Fruit fly (Drosophila melanogaster): ENCODE measurements around the gene RpS10b.

RpS10b gene

DNA sequence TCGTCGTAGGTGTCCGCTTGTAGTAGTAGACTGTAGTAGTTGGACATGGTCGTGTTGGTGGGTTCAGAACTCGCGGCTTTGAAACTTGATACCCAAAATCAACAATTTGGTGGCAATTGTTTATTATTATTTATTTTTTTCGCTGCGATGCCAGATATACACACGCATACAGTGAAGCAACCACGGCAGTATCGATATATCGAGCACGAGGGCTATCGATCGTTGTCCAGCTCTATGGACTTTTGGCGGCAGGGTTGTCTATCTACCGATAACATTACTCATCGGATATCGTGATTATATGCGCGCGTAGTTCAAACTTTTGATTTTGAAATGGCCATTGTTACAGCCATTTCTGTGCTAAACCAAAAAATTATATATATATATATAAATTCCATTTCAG is 3.8 kb downstream of the RpS10b start, which contains the start of gene CG14220 (continued):
- no peak for TF ChIP-seq CG2202 (tag; optimal IDR thresholded peaks at IDR 0.05)
- TF ChIP-seq ro (GFP tag; IDR thresholded peaks at IDR 0.05), result no peak
- TF ChIP-seq CG30431 (GFP tag; optimal IDR thresholded peaks at IDR 0.05), result no peak
- TF ChIP-seq chm (GFP tag; IDR thresholded peaks at IDR 0.05), result no peak
- 0 out of 3 replicates have a peak, but pooled peaks have one; percentile 16 for TF ChIP-seq zfh1 (GFP tag; IDR thresholded peaks at IDR 0.05)
- peak; percentile 39 for TF ChIP-seq CG9797 (GFP tag; optimal IDR thresholded peaks at IDR 0.05)
- TF ChIP-seq sob (GFP tag; IDR thresholded peaks at IDR 0.05), result 0 out of 2 replicates have a peak, but pooled peaks have one; percentile 5
- TF ChIP-seq Rfx (GFP tag; IDR thresholded peaks at IDR 0.05), result peak; percentile 7; the same call in 1 of the 2 replicates
- no peak for TF ChIP-seq CG18619 (GFP tag; optimal IDR thresholded peaks at IDR 0.05)
- no peak for TF ChIP-seq Drgx (GFP tag; IDR thresholded peaks at IDR 0.05)
- TF ChIP-seq CG3995 (GFP tag; optimal IDR thresholded peaks at IDR 0.05), result peak; percentile 22
- no peak for TF ChIP-seq Nf-YB (GFP tag; optimal IDR thresholded peaks at IDR 0.05)
- no peak for TF ChIP-seq CG14965 (GFP tag; optimal IDR thresholded peaks at IDR 0.05; ENCODE audit: borderline replicate concordance)
- TF ChIP-seq CoRest (tag; optimal IDR thresholded peaks at IDR 0.05), result peak; percentile 17
- TF ChIP-seq esg (GFP tag; conservative IDR thresholded peaks at IDR 0.05), result no peak
- TF ChIP-seq CG4617 (GFP tag; optimal IDR thresholded peaks at IDR 0.05; ENCODE audit: borderline replicate concordance), result peak; percentile 43
- no peak for TF ChIP-seq pb (GFP tag; optimal IDR thresholded peaks at IDR 0.05)
- TF ChIP-seq caup (GFP tag; optimal IDR thresholded peaks at IDR 0.05; ENCODE audit: severe bottlenecking), result no peak
- TF ChIP-seq pnt (GFP tag; optimal IDR thresholded peaks at IDR 0.05), result no peak
- TF ChIP-seq CG1233 (GFP tag; optimal IDR thresholded peaks at IDR 0.05), result no peak
- no peak for TF ChIP-seq Lim3 (GFP tag; IDR thresholded peaks at IDR 0.05)
- TF ChIP-seq Dll (GFP tag; IDR thresholded peaks at IDR 0.05; ENCODE audit: partially characterized antibody), result peak; percentile 87
- TF ChIP-seq gfzf (GFP tag; optimal IDR thresholded peaks at IDR 0.05), result peak; percentile 0
- TF ChIP-seq CG1024 (GFP tag; IDR thresholded peaks at IDR 0.05), result no peak
- no peak for TF ChIP-seq Hr51 (GFP tag; optimal IDR thresholded peaks at IDR 0.05)
- TF ChIP-seq pum (GFP tag; optimal IDR thresholded peaks at IDR 0.05), result no peak
- no peak for TF ChIP-seq gcm (GFP tag; optimal IDR thresholded peaks at IDR 0.05)
- TF ChIP-seq ab (GFP tag; optimal IDR thresholded peaks at IDR 0.05), result no peak
- TF ChIP-seq Ets97D (GFP tag; optimal IDR thresholded peaks at IDR 0.05), result peak; percentile 90
- TF ChIP-seq slou (GFP tag; optimal IDR thresholded peaks at IDR 0.05), result no peak
- peak; percentile 6 for TF ChIP-seq exex (tag; optimal IDR thresholded peaks at IDR 0.05)
- TF ChIP-seq Gsc (GFP tag; IDR thresholded peaks at IDR 0.05), result no peak
- no peak for TF ChIP-seq wor (GFP tag; IDR thresholded peaks at IDR 0.05)
- peak; percentile 16 for TF ChIP-seq Nf-YC (tag; optimal IDR thresholded peaks at IDR 0.05)
- TF ChIP-seq CG4328 (GFP tag; optimal IDR thresholded peaks at IDR 0.05), result no peak
- no peak for TF ChIP-seq CG17359 (tag; optimal IDR thresholded peaks at IDR 0.05)
- TF ChIP-seq CG12236 (GFP tag; optimal IDR thresholded peaks at IDR 0.05), result no peak
- TF ChIP-seq row (GFP tag; IDR thresholded peaks at IDR 0.05), result peak; percentile 39; the same call in 1 of the 3 replicates
- no peak for TF ChIP-seq al (GFP tag; IDR thresholded peaks at IDR 0.05)
- TF ChIP-seq croc (GFP tag; conservative IDR thresholded peaks at IDR 0.05), result no peak
- no peak for TF ChIP-seq CG17802 (tag; optimal IDR thresholded peaks at IDR 0.05)
- TF ChIP-seq Doc3 (GFP tag; IDR thresholded peaks at IDR 0.05; ENCODE audit: partially characterized antibody), result peak; percentile 85; the same call in 2 of the 3 replicates
- peak; percentile 32 for TF ChIP-seq lbe (GFP tag; optimal IDR thresholded peaks at IDR 0.05)
- no peak for TF ChIP-seq CG3065 (GFP tag; optimal IDR thresholded peaks at IDR 0.05)
- peak; percentile 87 for TF ChIP-seq inv (GFP tag; IDR thresholded peaks at IDR 0.05; ENCODE audit: partially characterized antibody)
- no peak for TF ChIP-seq fu2 (GFP tag; optimal IDR thresholded peaks at IDR 0.05)
- no peak for TF ChIP-seq br (optimal IDR thresholded peaks at IDR 0.05)
- no peak for TF ChIP-seq bab2 (GFP tag; optimal IDR thresholded peaks at IDR 0.05)
- TF ChIP-seq Hr78 (GFP tag; optimal IDR thresholded peaks at IDR 0.05), result no peak
- TF ChIP-seq Tbp (GFP tag; optimal IDR thresholded peaks at IDR 0.05), result no peak
- TF ChIP-seq Awh (GFP tag; IDR thresholded peaks at IDR 0.05), result no peak

Data from whole organism, embryonic.